Worm (Caenorhabditis elegans) whole organism, L3 larva: ENCODE measurements around the gene rps-5.

ENCODE experiments used
- R02D3.7 ChIP-seq: fragments of 150-350 bp; optimal IDR thresholded peaks from 2 replicates; lab custom pipeline; 2014; ENCODE audit warnings: missing biosample characterization, missing genetic modification characterization
- aly-2 ChIP-seq: fragments of 150-350 bp; optimal IDR thresholded peaks from 2 replicates; lab custom pipeline; 2014; ENCODE audit warnings: missing biosample characterization, missing genetic modification characterization
- ceh-82 ChIP-seq: fragments of 150-350 bp; optimal IDR thresholded peaks from 2 replicates; lab custom pipeline; 2014; ENCODE audit warnings: missing biosample characterization, missing genetic modification characterization
- egl-27 ChIP-seq: sonication (generic microtip); optimal IDR thresholded peaks from 4 replicates; lab custom pipeline; 2017; ENCODE audit warnings: missing biosample characterization, missing genetic modification reagents, missing genetic modification characterization
- elt-2 ChIP-seq: sonication (generic microtip); optimal IDR thresholded peaks from 2 replicates; lab custom pipeline; 2016; ENCODE audit warnings: missing genetic modification reagents, mild to moderate bottlenecking, missing genetic modification characterization, missing compliant biosample characterization
- elt-3 ChIP-seq, 3 experiments: fragments of 150-350 bp in 1 of 3; sonication (generic microtip) in 2 of 3; optimal IDR thresholded peaks; 2 replicates in 2 of 3; 4 replicates in 1 of 3; lab custom pipeline; 2014 to 2017; ENCODE audit warnings: missing biosample characterization in 3 of 3, missing genetic modification characterization in 3 of 3
- fos-1 ChIP-seq: fragments of 150-350 bp; optimal IDR thresholded peaks from 2 replicates; lab custom pipeline; 2014; ENCODE audit warnings: missing biosample characterization, missing genetic modification characterization
- nhr-11 ChIP-seq: fragments of 150-350 bp; optimal IDR thresholded peaks from 2 replicates; lab custom pipeline; 2014; ENCODE audit warnings: missing biosample characterization, missing genetic modification characterization
- nhr-23 ChIP-seq: fragments of 150-350 bp; optimal IDR thresholded peaks from 2 replicates; lab custom pipeline; 2014; ENCODE audit warnings: missing biosample characterization, missing genetic modification reagents, missing genetic modification characterization
- nhr-25 ChIP-seq: sonication (generic microtip); optimal IDR thresholded peaks from 2 replicates; lab custom pipeline; 2017; ENCODE audit warnings: missing biosample characterization, missing genetic modification characterization
- pha-4 ChIP-seq: fragments of 150-350 bp; optimal IDR thresholded peaks from 2 replicates; lab custom pipeline; 2014; ENCODE audit warnings: missing biosample characterization, missing genetic modification reagents, missing genetic modification characterization
- unc-62 ChIP-seq: fragments of 150-350 bp; sonication (generic microtip); optimal IDR thresholded peaks from 4 replicates; lab custom pipeline; 2014; ENCODE audit warnings: missing biosample characterization, missing genetic modification reagents, missing genetic modification characterization
- zag-1 ChIP-seq: fragments of 150-350 bp; optimal IDR thresholded peaks from 2 replicates; lab custom pipeline; 2014; ENCODE audit warnings: missing biosample characterization, missing genetic modification characterization

DNA sequence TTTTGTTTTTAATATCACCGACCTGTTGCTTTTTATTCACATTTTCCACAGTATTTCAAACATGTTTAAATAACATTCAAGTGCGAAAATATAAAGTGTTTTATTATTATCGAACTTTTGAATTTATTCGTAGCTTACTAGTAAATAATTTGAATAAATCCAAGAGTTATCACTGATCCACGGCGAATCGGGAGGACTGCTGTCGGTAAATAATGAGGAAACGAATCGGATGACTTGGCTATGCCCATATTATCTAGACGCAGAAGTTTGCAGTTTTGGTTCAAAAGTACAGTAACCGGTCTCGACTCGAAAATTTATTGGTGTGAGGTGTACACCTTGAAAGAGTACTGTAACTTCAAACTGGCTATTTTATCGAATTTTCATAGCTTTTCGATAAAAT lies 45.7 kb upstream of the rps-5 start:
- TF ChIP-seq R02D3.7 (tag; lab: Kevin White, UChicago) (no peak), unc-62 (no peak), elt-3 (tag; optimal IDR thresholded peaks at IDR 0.05; lab: Kevin White, UChicago) (no peak), nhr-11 (tag; lab: Kevin White, UChicago) (no peak), egl-27 (tag; lab: Kevin White, UChicago) (no peak), nhr-23 (tag; lab: Kevin White, UChicago) (no peak), aly-2 (tag; lab: Kevin White, UChicago) (no peak), ceh-82 (tag; lab: Kevin White, UChicago) (no peak), zag-1 (no peak), pha-4 (tag; lab: Kevin White, UChicago) (no peak), fos-1 (no peak), elt-2 (tag; lab: Kevin White, UChicago) (no peak), nhr-25 (tag; lab: Kevin White, UChicago) (no peak)
